Fruit fly (Drosophila melanogaster) S2 (cell line): ENCODE data around the gene CG6707.

ENCODE experiments used
- CG8478 ChIP-seq: fragments of >200 bp; optimal IDR thresholded peaks from 2 replicates; lab custom pipeline; 2018
- CTCF ChIP-seq, 2 experiments: fragments of >200 bp; optimal IDR thresholded peaks; 2 replicates each; lab custom pipeline; 2018

- TF ChIP-seq CTCF (optimal IDR thresholded peaks at IDR 0.05; lab: Kevin White, UChicago): no peak
- no peak for TF ChIP-seq CG8478 (lab: Kevin White, UChicago)
These were observed 41.8 kb downstream of the CG6707 start for dm6 chr3L:9856430-9857218.
